Worm (Caenorhabditis elegans) whole organism, early embryonic: ENCODE data around the gene K01A2.5.

Experiments used
- B0310.2 ChIP-seq: sonication (generic microtip); optimal IDR thresholded peaks from 2 replicates; lab custom pipeline; 2016; ENCODE audit warnings: mild to moderate bottlenecking, missing genetic modification characterization, missing compliant biosample characterization
- ceh-13 ChIP-seq: fragments of 200-800 bp; sonication (Bioruptor generic); optimal IDR thresholded peaks from 2 replicates; lab custom pipeline; 2018; ENCODE audit warnings: mild to moderate bottlenecking, missing genetic modification characterization, missing compliant biosample characterization

- TF ChIP-seq ceh-13 (no peak), B0310.2 (tag; lab: Kevin White, UChicago) (no peak)
Observed at ce11 chrII:319459-319858, 18.4 kb downstream of the K01A2.5 start, which contains the start of gene far-7.
